Fruit fly (Drosophila melanogaster): ENCODE results near the gene bard.
A peak's percentile ranks its signal among the peaks of the same experiment; 100 is the strongest.

Gene bard

dm6 chr3R:18118239-18118638 lies 37.4 kb downstream of the bard start:
- no peak for TF ChIP-seq CG7045 (GFP tag; optimal IDR thresholded peaks at IDR 0.05)
- TF ChIP-seq CG7101 (tag; optimal IDR thresholded peaks at IDR 0.05): no peak

DNA sequence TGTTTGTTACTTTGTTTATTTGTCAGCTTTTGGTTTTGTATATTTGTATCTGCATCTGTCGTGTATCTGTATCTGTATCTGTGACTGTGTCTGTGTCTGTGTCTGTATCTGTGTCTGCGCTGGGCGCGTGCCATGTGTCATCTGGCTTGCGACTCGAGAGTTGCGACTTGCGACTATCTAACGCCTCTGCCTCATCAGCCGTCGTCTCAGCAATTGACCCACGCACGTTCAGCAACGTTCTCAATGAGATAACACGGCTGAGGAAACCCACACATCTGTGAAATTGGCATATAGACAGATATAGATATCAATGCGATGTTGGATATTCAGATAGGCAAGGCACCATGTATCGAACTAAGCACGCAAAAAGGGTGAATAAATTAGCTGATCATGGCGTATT lies 37.8 kb downstream of the bard start:
- TF ChIP-seq CG11617 (GFP tag; optimal IDR thresholded peaks at IDR 0.05): no peak
- TF ChIP-seq Clk (GFP tag; optimal IDR thresholded peaks at IDR 0.05): no peak
- no peak for TF ChIP-seq tj (GFP tag; optimal IDR thresholded peaks at IDR 0.05)
- TF ChIP-seq pad (GFP tag; optimal IDR thresholded peaks at IDR 0.05): no peak
- TF ChIP-seq Mnt (GFP tag; optimal IDR thresholded peaks at IDR 0.05): no peak
- TF ChIP-seq CG14711 (tag; optimal IDR thresholded peaks at IDR 0.05): no peak
- no peak for TF ChIP-seq Crg-1 (GFP tag; optimal IDR thresholded peaks at IDR 0.05)
- no peak for TF ChIP-seq bab1 (GFP tag; optimal IDR thresholded peaks at IDR 0.05)
- TF ChIP-seq CG7045 (GFP tag; optimal IDR thresholded peaks at IDR 0.05): no peak
- TF ChIP-seq CG33017 (tag; optimal IDR thresholded peaks at IDR 0.05): no peak
- no peak for TF ChIP-seq ovo (GFP tag; optimal IDR thresholded peaks at IDR 0.05)

dm6 chr3R:18121385-18122151 lies 40.7 kb downstream of the bard start:
- TF ChIP-seq cic (GFP tag; optimal IDR thresholded peaks at IDR 0.05) (peak; percentile 83), pad (GFP tag; optimal IDR thresholded peaks at IDR 0.05) (peak; percentile 99), cnc (optimal IDR thresholded peaks at IDR 0.05) (no peak), CG12768 (GFP tag; optimal IDR thresholded peaks at IDR 0.05) (no peak), kay (GFP tag; ENCODE audit: borderline replicate concordance) (no peak), bab1 (GFP tag; optimal IDR thresholded peaks at IDR 0.05) (no peak), Hr96 (GFP tag; optimal IDR thresholded peaks at IDR 0.05) (no peak), CG5204 (GFP tag; optimal IDR thresholded peaks at IDR 0.05) (peak; percentile 2)

- TF ChIP-seq Clk (GFP tag; optimal IDR thresholded peaks at IDR 0.05) (no peak), kay (GFP tag; ENCODE audit: borderline replicate concordance) (no peak), Hr96 (GFP tag; optimal IDR thresholded peaks at IDR 0.05) (peak; percentile 51), CG7045 (GFP tag; optimal IDR thresholded peaks at IDR 0.05) (peak; percentile 36)
These were observed 44.3 kb downstream of the bard start for dm6 chr3R:18125023-18125630.

DNA sequence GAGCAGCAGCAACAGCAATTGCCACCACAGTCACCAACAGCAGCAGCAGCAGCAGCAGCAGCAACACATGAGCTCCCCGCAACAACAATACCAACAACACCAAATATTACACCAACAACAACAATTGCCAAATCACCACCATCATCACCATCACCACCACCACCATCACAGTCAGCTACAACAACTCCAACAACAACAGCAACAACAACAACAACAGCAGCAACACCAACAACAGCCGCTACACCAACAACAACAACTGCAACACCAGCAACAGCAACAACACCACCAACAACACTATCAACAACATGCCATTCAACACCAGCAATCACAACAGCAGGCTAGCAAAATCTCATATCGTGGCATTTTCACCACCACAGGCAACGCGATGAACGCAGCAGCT lies 49.9 kb downstream of the bard start:
- TF ChIP-seq CG14711 (tag; optimal IDR thresholded peaks at IDR 0.05): no peak
- TF ChIP-seq toe (GFP tag; optimal IDR thresholded peaks at IDR 0.05): no peak
- TF ChIP-seq Clk (GFP tag; optimal IDR thresholded peaks at IDR 0.05): no peak
- no peak for TF ChIP-seq CG33017 (tag; optimal IDR thresholded peaks at IDR 0.05)

Measured in whole organism, adult.